Worm (Caenorhabditis elegans) whole organism, L3 larva: ENCODE data around the gene lrx-1.

Experiments
- ama-1 ChIP-seq: fragments of 150-350 bp; optimal IDR thresholded peaks from 2 replicates; lab custom pipeline; 2018
- ceh-82 ChIP-seq: fragments of 150-350 bp; optimal IDR thresholded peaks from 2 replicates; lab custom pipeline; 2014; ENCODE audit warnings: missing biosample characterization, missing genetic modification characterization
- egl-27 ChIP-seq: sonication (generic microtip); optimal IDR thresholded peaks from 4 replicates; lab custom pipeline; 2017; ENCODE audit warnings: missing biosample characterization, missing genetic modification reagents, missing genetic modification characterization
- elt-2 ChIP-seq: sonication (generic microtip); optimal IDR thresholded peaks from 2 replicates; lab custom pipeline; 2016; ENCODE audit warnings: missing genetic modification reagents, mild to moderate bottlenecking, missing genetic modification characterization, missing compliant biosample characterization
- fkh-10 ChIP-seq: sonication (generic microtip); optimal IDR thresholded peaks from 2 replicates; lab custom pipeline; 2017; ENCODE audit warnings: missing biosample characterization, missing genetic modification reagents, missing genetic modification characterization
- fkh-2 ChIP-seq: fragments of 150-350 bp; optimal IDR thresholded peaks from 2 replicates; lab custom pipeline; 2014; ENCODE audit warnings: missing biosample characterization, missing genetic modification reagents, missing genetic modification characterization
- pha-4 ChIP-seq: fragments of 150-350 bp; optimal IDR thresholded peaks from 2 replicates; lab custom pipeline; 2014; ENCODE audit warnings: missing biosample characterization, missing genetic modification reagents, missing genetic modification characterization

DNA sequence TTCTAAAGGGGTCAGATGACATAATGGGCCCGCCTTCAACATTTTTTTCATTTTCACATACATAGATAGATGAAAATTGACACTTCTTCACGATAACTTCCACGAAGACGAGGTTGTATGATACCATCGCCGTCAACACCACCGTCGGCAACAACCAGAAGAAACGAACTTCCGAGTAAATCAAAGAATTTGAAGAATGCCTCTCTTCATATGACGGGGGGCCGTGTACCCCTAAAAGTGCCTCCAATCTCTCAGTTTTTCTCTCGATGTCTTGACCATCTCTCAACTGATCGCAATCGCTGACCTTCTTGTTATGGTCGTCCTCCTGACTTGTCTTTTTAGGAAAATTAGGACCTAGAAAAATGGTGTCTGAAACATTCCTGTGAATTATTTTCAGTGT lies 43.1 kb downstream of the lrx-1 start:
- TF ChIP-seq egl-27 (tag; lab: Kevin White, UChicago) = no peak
- TF ChIP-seq ama-1 (lab: Kevin White, UChicago) = no peak
- TF ChIP-seq pha-4 = no peak
- no peak for TF ChIP-seq ceh-82 (tag; lab: Kevin White, UChicago)
- TF ChIP-seq elt-2 (tag; lab: Kevin White, UChicago) = no peak
- TF ChIP-seq fkh-10 (GFP tag; lab: Kevin White, UChicago) = no peak
- no peak for TF ChIP-seq fkh-2 (tag; lab: Kevin White, UChicago)
